Worm (Caenorhabditis elegans): ENCODE data around the gene F17E9.5.

The F17E9.5 gene

ce11 chrIV:8377501-8377900 lies 31.9 kb downstream of the F17E9.5 start, which contains the start of gene D2096.7 (continued):
- no peak for TF ChIP-seq sea-2 (GFP tag; IDR thresholded peaks at IDR 0.05)
- no peak for TF ChIP-seq F22D6.2 (tag; optimal IDR thresholded peaks at IDR 0.05)
- TF ChIP-seq Y95B8A.8 (GFP tag; IDR thresholded peaks at IDR 0.05), result peak; percentile 64; the same call in 1 of the 2 replicates
- TF ChIP-seq aptf-2 (GFP tag; conservative IDR thresholded peaks at IDR 0.05), result no peak
- TF ChIP-seq nhr-80 (tag; optimal IDR thresholded peaks at IDR 0.05), result no peak
- peak; percentile 32 for TF ChIP-seq mxl-1 (tag; optimal IDR thresholded peaks at IDR 0.05)
- TF ChIP-seq mel-28 (tag; optimal IDR thresholded peaks at IDR 0.05; ENCODE audit: borderline replicate concordance), result no peak
- peak; percentile 81 for TF ChIP-seq nhr-90 (tag; optimal IDR thresholded peaks at IDR 0.05)
- 0 out of 2 replicates have a peak, but pooled peaks have one; percentile 55 for TF ChIP-seq nhr-120 (GFP tag; IDR thresholded peaks at IDR 0.05)
- TF ChIP-seq ceh-40 (GFP tag; IDR thresholded peaks at IDR 0.05), result no peak
- no peak for TF ChIP-seq snpc-4 (GFP tag; optimal IDR thresholded peaks at IDR 0.05)
- TF ChIP-seq snpc-4 (tag; optimal IDR thresholded peaks at IDR 0.05), result peak in 2 of 4 experiments; percentile 67 to 72
- 0 out of 2 replicates have a peak, but pooled peaks have one; percentile 88 for TF ChIP-seq F37B4.10 (GFP tag; IDR thresholded peaks at IDR 0.05)
- peak; percentile 70 for TF ChIP-seq dox-1 (GFP tag; IDR thresholded peaks at IDR 0.05)
- TF ChIP-seq ccch-3 (GFP tag; optimal IDR thresholded peaks at IDR 0.05), result no peak
- no peak for TF ChIP-seq unc-62 (GFP tag; optimal IDR thresholded peaks at IDR 0.05)
- peak; percentile 35 for TF ChIP-seq B0261.1 (tag; optimal IDR thresholded peaks at IDR 0.05)
- no peak for TF ChIP-seq sdz-38 (tag; optimal IDR thresholded peaks at IDR 0.05)
- TF ChIP-seq egrh-3 (GFP tag; IDR thresholded peaks at IDR 0.05), result no peak
- 0 out of 2 replicates have a peak, but pooled peaks have one; percentile 22 for TF ChIP-seq K11D2.4 (GFP tag; IDR thresholded peaks at IDR 0.05)
- TF ChIP-seq attf-3 (GFP tag; conservative IDR thresholded peaks at IDR 0.05), result no peak
- TF ChIP-seq pbrm-1 (GFP tag; IDR thresholded peaks at IDR 0.05), result peak; percentile 87
- TF ChIP-seq madf-10 (tag; optimal IDR thresholded peaks at IDR 0.05), result no peak
- peak; percentile 92 for TF ChIP-seq athp-1 (tag; optimal IDR thresholded peaks at IDR 0.05)
- peak; percentile 96 for TF ChIP-seq hrde-1 (tag; optimal IDR thresholded peaks at IDR 0.05; ENCODE audit: borderline replicate concordance)
- 0 out of 2 replicates have a peak, but pooled peaks have one; percentile 19 for TF ChIP-seq cebp-1 (GFP tag; IDR thresholded peaks at IDR 0.05)
- TF ChIP-seq cebp-1 (tag; optimal IDR thresholded peaks at IDR 0.05), result peak; percentile 76
- peak; percentile 52 for TF ChIP-seq B0035.1 (tag; optimal IDR thresholded peaks at IDR 0.05)
- TF ChIP-seq hlh-26 (GFP tag; conservative IDR thresholded peaks at IDR 0.05), result peak; percentile 68; the same call in 1 of the 2 replicates
- TF ChIP-seq K12H6.12 (tag; optimal IDR thresholded peaks at IDR 0.05), result peak; percentile 46
- TF ChIP-seq B0336.3 (GFP tag; IDR thresholded peaks at IDR 0.05), result peak; percentile 96
- no peak for TF ChIP-seq Y53F4B.3 (GFP tag; IDR thresholded peaks at IDR 0.05)
- TF ChIP-seq die-1 (tag; optimal IDR thresholded peaks at IDR 0.05), result peak; percentile 78
- peak; percentile 91 for TF ChIP-seq tbx-9 (tag; optimal IDR thresholded peaks at IDR 0.05; ENCODE audit: borderline replicate concordance)
- TF ChIP-seq Y53G8AR.9 (GFP tag; conservative IDR thresholded peaks at IDR 0.05), result peak; percentile 89
- peak; percentile 95 for TF ChIP-seq F49E8.2 (tag; optimal IDR thresholded peaks at IDR 0.05; ENCODE audit: insufficient read depth)
- no peak for TF ChIP-seq ztf-28 (GFP tag; IDR thresholded peaks at IDR 0.05)
- TF ChIP-seq gei-17 (GFP tag; optimal IDR thresholded peaks at IDR 0.05), result peak; percentile 53
- TF ChIP-seq rcor-1 (GFP tag; IDR thresholded peaks at IDR 0.05), result peak; percentile 60
- TF ChIP-seq hmg-20 (GFP tag; IDR thresholded peaks at IDR 0.05), result 0 out of 2 replicates have a peak, but pooled peaks have one; percentile 2

DNA sequence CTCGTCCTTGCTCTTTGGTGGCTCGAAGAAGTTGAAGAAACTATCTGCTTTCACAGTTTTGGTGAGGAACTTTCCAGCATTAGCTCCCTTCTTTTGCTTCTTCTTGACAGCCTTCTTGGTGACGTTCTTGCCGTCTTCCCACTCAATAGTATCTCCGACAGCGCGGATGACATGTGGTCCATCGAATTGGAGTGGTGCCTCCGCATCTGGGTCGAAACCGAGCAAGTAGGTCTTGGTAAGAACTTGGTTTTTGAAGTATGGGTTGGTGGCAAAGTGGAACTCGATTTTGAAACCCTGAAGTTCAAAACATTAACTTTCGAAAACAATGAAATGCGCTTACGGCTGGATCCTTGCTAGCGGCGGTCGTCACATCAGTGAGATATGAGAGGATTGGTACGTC lies 32.7 kb downstream of the F17E9.5 start:
- TF ChIP-seq F52B5.7 (tag; optimal IDR thresholded peaks at IDR 0.05), result no peak
- TF ChIP-seq sptf-2 (GFP tag; optimal IDR thresholded peaks at IDR 0.05), result no peak
- no peak for TF ChIP-seq zim-3 (tag; optimal IDR thresholded peaks at IDR 0.05)
- TF ChIP-seq lsy-27 (tag; optimal IDR thresholded peaks at IDR 0.05; ENCODE audit: borderline replicate concordance, insufficient read depth), result no peak
- TF ChIP-seq F57C9.4 (tag; optimal IDR thresholded peaks at IDR 0.05), result no peak
- TF ChIP-seq F10E7.11 (tag; optimal IDR thresholded peaks at IDR 0.05), result no peak
- TF ChIP-seq lsl-1 (GFP tag; optimal IDR thresholded peaks at IDR 0.05), result no peak
- no peak for TF ChIP-seq snpc-1.1 (tag; optimal IDR thresholded peaks at IDR 0.05; ENCODE audit: insufficient read depth)
- TF ChIP-seq D2030.7 (GFP tag; IDR thresholded peaks at IDR 0.05), result no peak
- TF ChIP-seq rpc-1 (optimal IDR thresholded peaks at IDR 0.05), result no peak
- no peak for TF ChIP-seq rpc-1 (tag; optimal IDR thresholded peaks at IDR 0.05)
- TF ChIP-seq hlh-26 (GFP tag; conservative IDR thresholded peaks at IDR 0.05), result no peak
